Worm (Caenorhabditis elegans) whole organism, L3 larva: ENCODE results near the gene ZC250.4.

Experiments used
- R02D3.7 ChIP-seq: fragments of 150-350 bp; optimal IDR thresholded peaks from 2 replicates; lab custom pipeline; 2014; ENCODE audit warnings: missing biosample characterization, missing genetic modification characterization
- ZK546.5 ChIP-seq: sonication (generic microtip); optimal IDR thresholded peaks from 2 replicates; lab custom pipeline; 2017; ENCODE audit warnings: missing biosample characterization, missing genetic modification characterization
- aly-2 ChIP-seq: fragments of 150-350 bp; optimal IDR thresholded peaks from 2 replicates; lab custom pipeline; 2014; ENCODE audit warnings: missing biosample characterization, missing genetic modification characterization
- ama-1 ChIP-seq: fragments of 150-350 bp; optimal IDR thresholded peaks from 2 replicates; lab custom pipeline; 2018
- ceh-28 ChIP-seq: fragments of 150-350 bp; optimal IDR thresholded peaks from 2 replicates; lab custom pipeline; 2014; ENCODE audit warnings: missing biosample characterization, missing genetic modification reagents, missing genetic modification characterization
- ceh-82 ChIP-seq: fragments of 150-350 bp; optimal IDR thresholded peaks from 2 replicates; lab custom pipeline; 2014; ENCODE audit warnings: missing biosample characterization, missing genetic modification characterization
- ceh-9 ChIP-seq: sonication (generic microtip); optimal IDR thresholded peaks from 2 replicates; lab custom pipeline; 2018; ENCODE audit warnings: missing biosample characterization, missing genetic modification characterization
- daf-12 ChIP-seq: fragments of 150-350 bp; optimal IDR thresholded peaks from 2 replicates; lab custom pipeline; 2014; ENCODE audit warnings: missing biosample characterization, missing genetic modification reagents, missing genetic modification characterization
- egl-27 ChIP-seq: sonication (generic microtip); optimal IDR thresholded peaks from 4 replicates; lab custom pipeline; 2017; ENCODE audit warnings: missing biosample characterization, missing genetic modification reagents, missing genetic modification characterization
- egl-5 ChIP-seq: fragments of 150-350 bp; optimal IDR thresholded peaks from 2 replicates; lab custom pipeline; 2017; ENCODE audit warnings: missing biosample characterization, missing genetic modification reagents, missing genetic modification characterization, inconsistent platforms
- elt-1 ChIP-seq: fragments of 150-350 bp; optimal IDR thresholded peaks from 2 replicates; lab custom pipeline; 2014; ENCODE audit warnings: missing biosample characterization, missing genetic modification characterization
- elt-2 ChIP-seq: sonication (generic microtip); optimal IDR thresholded peaks from 2 replicates; lab custom pipeline; 2016; ENCODE audit warnings: missing genetic modification reagents, mild to moderate bottlenecking, missing genetic modification characterization, missing compliant biosample characterization
- elt-3 ChIP-seq, 3 experiments: fragments of 150-350 bp in 1 of 3; sonication (generic microtip) in 2 of 3; optimal IDR thresholded peaks; 2 replicates in 2 of 3; 4 replicates in 1 of 3; lab custom pipeline; 2014 to 2017; ENCODE audit warnings: missing biosample characterization in 3 of 3, missing genetic modification characterization in 3 of 3
- fkh-10 ChIP-seq: sonication (generic microtip); optimal IDR thresholded peaks from 2 replicates; lab custom pipeline; 2017; ENCODE audit warnings: missing biosample characterization, missing genetic modification reagents, missing genetic modification characterization
- fkh-2 ChIP-seq: fragments of 150-350 bp; optimal IDR thresholded peaks from 2 replicates; lab custom pipeline; 2014; ENCODE audit warnings: missing biosample characterization, missing genetic modification reagents, missing genetic modification characterization
- fos-1 ChIP-seq: fragments of 150-350 bp; optimal IDR thresholded peaks from 2 replicates; lab custom pipeline; 2014; ENCODE audit warnings: missing biosample characterization, missing genetic modification characterization
- hmg-11 ChIP-seq: sonication (generic microtip); optimal IDR thresholded peaks from 2 replicates; lab custom pipeline; 2016; ENCODE audit warnings: missing genetic modification characterization, missing compliant biosample characterization
- jun-1 ChIP-seq: fragments of 150-350 bp; optimal IDR thresholded peaks from 2 replicates; lab custom pipeline; 2014; ENCODE audit warnings: missing biosample characterization, missing genetic modification reagents, missing genetic modification characterization
- lin-15B ChIP-seq: fragments of 150-350 bp; optimal IDR thresholded peaks from 2 replicates; lab custom pipeline; 2014; ENCODE audit warnings: missing biosample characterization, missing genetic modification characterization
- lin-39 ChIP-seq: fragments of 150-350 bp; optimal IDR thresholded peaks from 2 replicates; lab custom pipeline; 2018; ENCODE audit warnings: missing biosample characterization, missing genetic modification reagents, missing genetic modification characterization
- lsy-12 ChIP-seq: sonication (generic microtip); optimal IDR thresholded peaks from 2 replicates; lab custom pipeline; 2016; ENCODE audit warnings: mild to moderate bottlenecking, missing genetic modification characterization, missing compliant biosample characterization
- mdl-1 ChIP-seq: fragments of 150-350 bp; optimal IDR thresholded peaks from 2 replicates; lab custom pipeline; 2014; ENCODE audit warnings: missing biosample characterization, missing genetic modification characterization
- mml-1 ChIP-seq: fragments of 150-350 bp; sonication (generic microtip); optimal IDR thresholded peaks from 3 replicates; lab custom pipeline; 2014; ENCODE audit warnings: missing biosample characterization, missing genetic modification characterization
- nfya-1 ChIP-seq: sonication (generic microtip); optimal IDR thresholded peaks from 2 replicates; lab custom pipeline; 2017; ENCODE audit warnings: missing genetic modification characterization, mild to moderate bottlenecking, missing compliant biosample characterization, antibody characterized with exemption, moderate library complexity; ENCODE audit not compliant: insufficient read depth
- nhr-11 ChIP-seq: fragments of 150-350 bp; optimal IDR thresholded peaks from 2 replicates; lab custom pipeline; 2014; ENCODE audit warnings: missing biosample characterization, missing genetic modification characterization
- nhr-12 ChIP-seq: fragments of 150-350 bp; optimal IDR thresholded peaks from 2 replicates; lab custom pipeline; 2014; ENCODE audit warnings: missing biosample characterization, missing genetic modification characterization
- nhr-23 ChIP-seq: fragments of 150-350 bp; optimal IDR thresholded peaks from 2 replicates; lab custom pipeline; 2014; ENCODE audit warnings: missing biosample characterization, missing genetic modification reagents, missing genetic modification characterization
- nhr-25 ChIP-seq: sonication (generic microtip); optimal IDR thresholded peaks from 2 replicates; lab custom pipeline; 2017; ENCODE audit warnings: missing biosample characterization, missing genetic modification characterization
- nhr-28 ChIP-seq: fragments of 150-350 bp; optimal IDR thresholded peaks from 2 replicates; lab custom pipeline; 2014; ENCODE audit warnings: missing biosample characterization, missing genetic modification characterization
- nhr-43 ChIP-seq: sonication (generic microtip); optimal IDR thresholded peaks from 2 replicates; lab custom pipeline; 2016; ENCODE audit warnings: mild to moderate bottlenecking, missing genetic modification characterization, missing compliant biosample characterization; ENCODE audit not compliant: poor library complexity, severe bottlenecking
- nhr-67 ChIP-seq: fragments of 150-350 bp; optimal IDR thresholded peaks from 2 replicates; lab custom pipeline; 2014; ENCODE audit warnings: missing biosample characterization, missing genetic modification characterization
- nhr-76 ChIP-seq: fragments of 150-350 bp; sonication (generic microtip); optimal IDR thresholded peaks from 5 replicates; lab custom pipeline; 2014; ENCODE audit warnings: missing biosample characterization, missing genetic modification characterization
- pha-4 ChIP-seq: fragments of 150-350 bp; optimal IDR thresholded peaks from 2 replicates; lab custom pipeline; 2014; ENCODE audit warnings: missing biosample characterization, missing genetic modification reagents, missing genetic modification characterization
- pqm-1 ChIP-seq: fragments of 150-350 bp; optimal IDR thresholded peaks from 2 replicates; lab custom pipeline; 2017; ENCODE audit warnings: missing biosample characterization, missing genetic modification characterization, inconsistent platforms
- skn-1 ChIP-seq: fragments of 150-350 bp; optimal IDR thresholded peaks from 2 replicates; lab custom pipeline; 2014; ENCODE audit warnings: missing biosample characterization, missing genetic modification characterization
- snpc-4 ChIP-seq: fragments of 150-350 bp; optimal IDR thresholded peaks from 2 replicates; lab custom pipeline; 2014; ENCODE audit warnings: missing biosample characterization, missing genetic modification characterization
- tbx-2 ChIP-seq: sonication (generic microtip); optimal IDR thresholded peaks from 2 replicates; lab custom pipeline; 2016; ENCODE audit warnings: mild to moderate bottlenecking, missing genetic modification characterization, missing compliant biosample characterization
- unc-39 ChIP-seq: sonication (generic microtip); optimal IDR thresholded peaks from 4 replicates; lab custom pipeline; 2017; ENCODE audit warnings: missing biosample characterization, missing genetic modification characterization
- unc-62 ChIP-seq: fragments of 150-350 bp; sonication (generic microtip); optimal IDR thresholded peaks from 4 replicates; lab custom pipeline; 2014; ENCODE audit warnings: missing biosample characterization, missing genetic modification reagents, missing genetic modification characterization
- zag-1 ChIP-seq: fragments of 150-350 bp; optimal IDR thresholded peaks from 2 replicates; lab custom pipeline; 2014; ENCODE audit warnings: missing biosample characterization, missing genetic modification characterization
- ztf-11 ChIP-seq: fragments of 150-350 bp; optimal IDR thresholded peaks from 2 replicates; lab custom pipeline; 2014; ENCODE audit warnings: missing biosample characterization, missing genetic modification characterization
- ztf-4 ChIP-seq: fragments of 150-350 bp; optimal IDR thresholded peaks from 2 replicates; lab custom pipeline; 2014; ENCODE audit warnings: missing biosample characterization, missing genetic modification characterization

Gene ZC250.4

DNA sequence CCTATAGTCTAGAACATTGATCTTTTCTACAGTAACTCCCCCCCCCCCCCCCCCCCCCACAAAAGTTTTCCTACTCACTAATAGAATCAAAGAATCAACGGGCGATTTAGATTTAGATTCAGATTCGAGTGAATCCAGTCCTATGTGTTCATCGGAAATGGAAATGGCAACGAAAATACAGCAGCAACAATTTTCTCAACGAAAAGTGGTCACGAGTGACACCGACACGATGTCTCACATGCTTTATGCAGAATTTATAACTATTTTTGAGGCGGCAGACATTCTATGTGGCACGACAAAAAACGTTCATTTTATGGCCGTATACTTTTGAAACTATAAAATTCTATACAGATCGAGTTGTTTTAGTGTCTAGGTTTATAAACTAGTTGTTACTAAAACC lies 32.2 kb upstream of the ZC250.4 start:
- TF ChIP-seq nhr-25 (tag; lab: Kevin White, UChicago): peak; percentile 14
- no peak for TF ChIP-seq hmg-11 (tag; lab: Kevin White, UChicago)
- no peak for TF ChIP-seq lin-39 (tag; lab: Kevin White, UChicago)
- TF ChIP-seq snpc-4: peak; percentile 19
- peak; percentile 11 for TF ChIP-seq nhr-23 (tag; lab: Kevin White, UChicago)
- TF ChIP-seq lsy-12 (tag; lab: Kevin White, UChicago): peak; percentile 13
- TF ChIP-seq, all 47 proteins: peak for 4

DNA sequence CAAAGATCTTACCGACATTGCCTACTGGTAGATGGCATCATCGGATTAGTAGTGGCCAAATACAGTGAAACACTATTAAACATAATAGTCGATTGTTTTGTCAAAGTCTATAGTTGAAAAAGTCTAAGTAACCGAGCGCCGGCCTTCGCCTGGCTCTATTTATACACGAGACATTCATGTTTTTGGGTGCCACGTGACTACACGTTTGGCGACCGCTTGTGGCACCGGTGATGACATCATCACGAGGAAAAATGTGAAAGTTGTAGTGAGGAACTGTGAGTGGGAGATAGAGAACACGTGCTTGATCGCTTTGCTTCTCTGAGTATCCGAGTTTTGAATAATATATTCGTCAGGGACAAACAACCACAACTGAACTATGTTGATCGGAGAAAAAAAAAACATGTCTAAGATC lies 31.4 kb upstream of the ZC250.4 start:
- TF ChIP-seq ceh-9 (tag; lab: Kevin White, UChicago): no peak
- no peak for TF ChIP-seq lin-15B
- TF ChIP-seq ama-1 (lab: Kevin White, UChicago): peak; percentile 63
- TF ChIP-seq tbx-2 (tag; lab: Kevin White, UChicago): peak; percentile 14
- peak; percentile 84 for TF ChIP-seq pha-4 (tag; lab: Kevin White, UChicago)
- peak; percentile 82 for TF ChIP-seq nhr-23 (tag; lab: Kevin White, UChicago)
- TF ChIP-seq fos-1 (tag; lab: Kevin White, UChicago): no peak
- no peak for TF ChIP-seq daf-12
- TF ChIP-seq pqm-1 (tag; lab: Kevin White, UChicago): peak; percentile 67
- peak; percentile 80 for TF ChIP-seq ztf-4 (tag; lab: Kevin White, UChicago)
- TF ChIP-seq fkh-2 (tag; lab: Kevin White, UChicago): no peak
- TF ChIP-seq ztf-11 (tag; lab: Kevin White, UChicago): no peak
- no peak for TF ChIP-seq ceh-82 (tag; lab: Kevin White, UChicago)
- TF ChIP-seq egl-5 (tag; lab: Kevin White, UChicago): peak; percentile 70
- TF ChIP-seq elt-3 (tag; optimal IDR thresholded peaks at IDR 0.05; lab: Kevin White, UChicago): no peak
- no peak for TF ChIP-seq skn-1 (tag; lab: Kevin White, UChicago)
- TF ChIP-seq elt-1 (tag; lab: Kevin White, UChicago): peak; percentile 42
- TF ChIP-seq mdl-1 (tag; lab: Kevin White, UChicago): peak; percentile 67
- no peak for TF ChIP-seq nhr-28 (tag; lab: Kevin White, UChicago)
- peak; percentile 72 for TF ChIP-seq nfya-1 (tag; lab: Kevin White, UChicago)
- no peak for TF ChIP-seq unc-62 (GFP tag; lab: Kevin White, UChicago)
- no peak for TF ChIP-seq lin-39 (tag; lab: Kevin White, UChicago)
- no peak for TF ChIP-seq snpc-4
- TF ChIP-seq R02D3.7 (tag; lab: Kevin White, UChicago): no peak
- TF ChIP-seq unc-39 (tag; lab: Kevin White, UChicago): no peak
- no peak for TF ChIP-seq nhr-67 (tag; lab: Kevin White, UChicago)
- TF ChIP-seq nhr-43 (tag; lab: Kevin White, UChicago): peak; percentile 93
- peak; percentile 47 for TF ChIP-seq elt-2 (tag; lab: Kevin White, UChicago)
- TF ChIP-seq aly-2 (tag; lab: Kevin White, UChicago): no peak
- no peak for TF ChIP-seq zag-1 (tag; lab: Kevin White, UChicago)
- TF ChIP-seq egl-27: no peak
- peak; percentile 86 for TF ChIP-seq jun-1
- peak; percentile 97 for TF ChIP-seq nhr-25 (tag; lab: Kevin White, UChicago)
- peak; percentile 2 for TF ChIP-seq mml-1 (tag; lab: Kevin White, UChicago)
- no peak for TF ChIP-seq ceh-28 (tag; lab: Kevin White, UChicago)
- no peak for TF ChIP-seq fkh-10

DNA sequence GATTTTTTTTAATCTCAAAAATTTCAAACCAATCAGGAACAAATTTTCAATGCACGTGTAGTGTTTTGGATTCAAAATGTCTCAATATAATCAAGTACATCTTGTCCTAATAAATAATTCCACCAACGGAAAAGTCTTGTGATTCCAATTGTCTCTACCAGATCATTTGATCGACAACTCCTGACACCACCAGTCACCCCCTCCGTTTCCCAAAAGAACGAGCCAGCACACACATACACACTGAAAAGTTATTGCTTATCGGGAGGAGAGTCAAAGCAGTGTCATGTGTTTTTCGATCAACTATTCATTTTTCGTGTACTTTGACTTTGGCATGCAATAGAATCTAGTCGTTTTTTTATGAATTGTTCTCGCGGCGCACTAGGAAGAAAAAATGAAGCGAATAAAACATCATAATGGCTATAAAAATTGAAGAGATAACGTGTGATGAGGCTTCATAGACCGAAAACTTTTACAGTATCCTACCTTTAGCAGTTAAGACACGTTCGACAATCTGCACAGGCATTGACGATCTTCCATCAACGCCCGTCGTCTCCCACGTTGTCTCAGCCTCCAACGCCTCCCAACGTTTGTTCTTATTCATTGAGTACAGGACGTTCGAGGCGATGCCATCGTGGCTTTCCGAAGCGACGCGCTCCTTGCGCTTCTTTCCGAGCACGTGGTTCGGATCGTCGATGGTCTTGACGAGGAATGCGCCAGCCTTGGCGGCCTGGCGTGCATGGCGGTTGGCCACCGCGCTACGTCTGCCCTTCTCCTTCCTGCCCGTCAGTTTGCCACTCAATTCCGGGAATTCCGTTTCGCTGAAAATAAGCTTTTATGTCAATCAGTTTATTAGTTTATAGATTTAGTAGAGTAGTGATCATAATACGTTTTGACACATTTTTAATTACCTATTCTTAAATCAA lies 30.7 kb upstream of the ZC250.4 start:
- TF ChIP-seq hmg-11 (tag; lab: Kevin White, UChicago) (no peak), mdl-1 (tag; lab: Kevin White, UChicago) (no peak), elt-3 (tag; optimal IDR thresholded peaks at IDR 0.05; lab: Kevin White, UChicago) (no peak), lin-39 (tag; lab: Kevin White, UChicago) (no peak), pqm-1 (tag; lab: Kevin White, UChicago) (peak; percentile 91), snpc-4 (no peak), egl-5 (tag; lab: Kevin White, UChicago) (peak; percentile 82), jun-1 (peak; percentile 77), egl-27 (no peak), nfya-1 (tag; lab: Kevin White, UChicago) (peak; percentile 33), R02D3.7 (tag; lab: Kevin White, UChicago) (no peak), nhr-23 (tag; lab: Kevin White, UChicago) (peak; percentile 27), zag-1 (tag; lab: Kevin White, UChicago) (no peak), daf-12 (no peak), nhr-76 (tag; lab: Kevin White, UChicago) (no peak), ZK546.5 (no peak), lsy-12 (tag; lab: Kevin White, UChicago) (no peak), pha-4 (tag; lab: Kevin White, UChicago) (peak; percentile 28), ceh-82 (tag; lab: Kevin White, UChicago) (no peak), nhr-11 (peak; percentile 45), fos-1 (tag; lab: Kevin White, UChicago) (no peak), unc-62 (GFP tag; lab: Kevin White, UChicago) (no peak), nhr-43 (tag; lab: Kevin White, UChicago) (no peak), nhr-12 (tag; lab: Kevin White, UChicago) (no peak), ceh-9 (tag; lab: Kevin White, UChicago) (no peak), tbx-2 (tag; lab: Kevin White, UChicago) (no peak), ztf-4 (tag; lab: Kevin White, UChicago) (no peak), ama-1 (lab: Kevin White, UChicago) (peak; percentile 62), nhr-67 (tag; lab: Kevin White, UChicago) (no peak), elt-2 (tag; lab: Kevin White, UChicago) (peak; percentile 87), mml-1 (tag; lab: Kevin White, UChicago) (no peak)
